Fruit fly (Drosophila melanogaster) whole organism, embryonic: ENCODE measurements around the gene Cubn.

Experiments
- Antp ChIP-seq: fragments of 200-800 bp; sonication (Bioruptor generic); optimal IDR thresholded peaks from 3 replicates; lab custom pipeline; 2016; ENCODE audit warnings: missing biosample characterization, missing genetic modification characterization
- Blimp-1 ChIP-seq: fragments of 200-800 bp; sonication (Bioruptor generic); optimal IDR thresholded peaks from 3 replicates; lab custom pipeline; 2018; ENCODE audit warnings: missing biosample characterization, missing genetic modification characterization, mild to moderate bottlenecking, moderate library complexity, missing genetic modification reagents
- CG10462 ChIP-seq: fragments of 200-800 bp; sonication (Bioruptor generic); optimal IDR thresholded peaks from 2 replicates; lab custom pipeline; 2016; ENCODE audit warnings: missing biosample characterization, missing genetic modification characterization
- CG10979 ChIP-seq: fragments of 200-800 bp; sonication (Bioruptor generic); optimal IDR thresholded peaks from 2 replicates; lab custom pipeline; 2018; ENCODE audit warnings: missing biosample characterization, mild to moderate bottlenecking, missing genetic modification characterization, moderate library complexity
- CG11560 ChIP-seq: fragments of 200-800 bp; sonication (Bioruptor generic); IDR thresholded peaks from 3 replicates; pipeline ENCODE4 v1.3.6; 2022; ENCODE audit warnings: missing biosample characterization, missing genetic modification characterization
- CG12071 ChIP-seq: fragments of 200-800 bp; sonication (Bioruptor generic); optimal IDR thresholded peaks from 3 replicates; lab custom pipeline; 2018; ENCODE audit warnings: missing biosample characterization, mild to moderate bottlenecking, missing genetic modification characterization
- CG15696 ChIP-seq: fragments of 200-800 bp; sonication (Bioruptor generic); optimal IDR thresholded peaks from 2 replicates; lab custom pipeline; 2019; ENCODE audit warnings: missing biosample characterization, mild to moderate bottlenecking, missing genetic modification characterization, moderate library complexity
- CG16813 ChIP-seq: fragments of 200-800 bp; sonication (Bioruptor generic); IDR thresholded peaks from 3 replicates; pipeline ENCODE4 v1.3.6; 2022; ENCODE audit warnings: missing biosample characterization, missing genetic modification characterization; ENCODE audit not compliant: partially characterized antibody
- CG16863 ChIP-seq: fragments of 200-800 bp; sonication (Bioruptor generic); optimal IDR thresholded peaks from 3 replicates; lab custom pipeline; 2016; ENCODE audit warnings: missing biosample characterization, missing genetic modification characterization
- CG17186 ChIP-seq: fragments of 200-800 bp; sonication (Bioruptor generic); optimal IDR thresholded peaks from 3 replicates; lab custom pipeline; 2017; ENCODE audit warnings: missing biosample characterization, missing genetic modification reagents, missing genetic modification characterization
- CG2678 ChIP-seq: fragments of 200-800 bp; sonication (Bioruptor generic); optimal IDR thresholded peaks from 3 replicates; lab custom pipeline; 2019; ENCODE audit warnings: missing biosample characterization, mild to moderate bottlenecking, missing genetic modification characterization, moderate library complexity
- CG3163 ChIP-seq: fragments of 200-800 bp; sonication (Bioruptor generic); optimal IDR thresholded peaks from 3 replicates; lab custom pipeline; 2016; ENCODE audit warnings: missing biosample characterization, missing genetic modification characterization
- CG32532 ChIP-seq: fragments of 200-800 bp; sonication (Bioruptor generic); IDR thresholded peaks from 2 replicates; pipeline ENCODE4 v1.3.6; 2022; ENCODE audit warnings: missing biosample characterization, missing genetic modification characterization
- CG34376 ChIP-seq: fragments of 200-800 bp; sonication (Bioruptor generic); optimal IDR thresholded peaks from 2 replicates; lab custom pipeline; 2018; ENCODE audit warnings: missing biosample characterization, mild to moderate bottlenecking, missing genetic modification characterization
- CG4730 ChIP-seq: fragments of 200-800 bp; sonication (Bioruptor generic); IDR thresholded peaks from 2 replicates; pipeline ENCODE4 v1.3.6; 2022; ENCODE audit warnings: missing biosample characterization, missing genetic modification characterization
- CG6272 ChIP-seq: fragments of 200-800 bp; sonication (Bioruptor generic); IDR thresholded peaks from 2 replicates; pipeline ENCODE4 v1.3.6; 2022; ENCODE audit warnings: missing biosample characterization, missing genetic modification characterization
- CG6813 ChIP-seq: fragments of 200-800 bp; sonication (Bioruptor generic); optimal IDR thresholded peaks from 2 replicates; lab custom pipeline; 2017; ENCODE audit warnings: missing biosample characterization, missing genetic modification characterization, mild to moderate bottlenecking, moderate library complexity, missing genetic modification reagents
- CG7963 ChIP-seq: fragments of 200-800 bp; sonication (Bioruptor generic); IDR thresholded peaks from 3 replicates; pipeline ENCODE4 v1.3.6; 2022; ENCODE audit warnings: missing biosample characterization, missing genetic modification characterization; ENCODE audit not compliant: partially characterized antibody
- CG8281 ChIP-seq: fragments of 200-800 bp; sonication (Bioruptor generic); optimal IDR thresholded peaks from 2 replicates; lab custom pipeline; 2018; ENCODE audit warnings: missing biosample characterization, mild to moderate bottlenecking, missing genetic modification characterization, moderate library complexity
- Dek ChIP-seq: fragments of 200-800 bp; sonication (Bioruptor generic); optimal IDR thresholded peaks from 3 replicates; lab custom pipeline; 2019; ENCODE audit warnings: missing biosample characterization, mild to moderate bottlenecking, missing genetic modification characterization, moderate library complexity
- Dp ChIP-seq: fragments of 200-800 bp; sonication (Bioruptor generic); optimal IDR thresholded peaks from 2 replicates; lab custom pipeline; 2018; ENCODE audit warnings: missing biosample characterization, mild to moderate bottlenecking, missing genetic modification characterization, moderate library complexity
- Drgx ChIP-seq: fragments of 200-800 bp; sonication (Bioruptor generic); IDR thresholded peaks from 2 replicates; pipeline ENCODE4 v1.3.6; 2022; ENCODE audit warnings: missing biosample characterization, missing genetic modification characterization
- Eip74EF ChIP-seq, 2 experiments: fragments of 200-800 bp in 1 of 2; fragments of >200 bp in 1 of 2; sonication (Bioruptor generic) in 1 of 2; optimal IDR thresholded peaks; 2 replicates each; lab custom pipeline; 2017 to 2019; ENCODE audit warnings: missing biosample characterization in 2 of 2, missing genetic modification characterization in 2 of 2, mild to moderate bottlenecking in 1 of 2, moderate library complexity in 1 of 2
- Ptx1 ChIP-seq: fragments of 200-800 bp; sonication (Bioruptor generic); IDR thresholded peaks from 2 replicates; pipeline ENCODE4 v1.3.6; 2022; ENCODE audit warnings: missing biosample characterization, missing genetic modification characterization
- Taf1 ChIP-seq: fragments of 200-800 bp; sonication (Bioruptor generic); IDR thresholded peaks from 2 replicates; pipeline ENCODE4 v1.3.6; 2022; ENCODE audit warnings: missing biosample characterization, missing genetic modification characterization
- Xbp1 ChIP-seq: fragments of 200-800 bp; sonication (Bioruptor generic); optimal IDR thresholded peaks from 3 replicates; lab custom pipeline; 2016; ENCODE audit warnings: missing biosample characterization, mild to moderate bottlenecking, missing genetic modification characterization
- ac ChIP-seq: fragments of 200-800 bp; sonication (Bioruptor generic); optimal IDR thresholded peaks from 3 replicates; lab custom pipeline; 2017; ENCODE audit warnings: missing biosample characterization, mild to moderate bottlenecking, missing genetic modification characterization
- cas ChIP-seq: fragments of 200-800 bp; sonication (Bioruptor generic); IDR thresholded peaks from 2 replicates; pipeline ENCODE4 v1.3.6; 2022; ENCODE audit warnings: missing biosample characterization, missing genetic modification characterization
- crol ChIP-seq: fragments of 200-800 bp; sonication (Bioruptor generic); IDR thresholded peaks from 2 replicates; pipeline ENCODE4 v1.3.6; 2022; ENCODE audit warnings: missing biosample characterization, missing genetic modification characterization
- dan ChIP-seq: fragments of 200-800 bp; sonication (Bioruptor generic); IDR thresholded peaks from 2 replicates; pipeline ENCODE4 v1.3.6; 2022; ENCODE audit warnings: missing biosample characterization, missing genetic modification characterization
- danr ChIP-seq: fragments of 200-800 bp; sonication (Bioruptor generic); IDR thresholded peaks from 2 replicates; pipeline ENCODE4 v1.3.6; 2022; ENCODE audit warnings: missing biosample characterization, missing genetic modification characterization
- gfzf ChIP-seq: fragments of 200-800 bp; sonication (Bioruptor generic); optimal IDR thresholded peaks from 2 replicates; lab custom pipeline; 2016; ENCODE audit warnings: missing biosample characterization, mild to moderate bottlenecking, missing genetic modification characterization, moderate library complexity
- lab ChIP-seq: fragments of 200-800 bp; sonication (Bioruptor generic); optimal IDR thresholded peaks from 3 replicates; lab custom pipeline; 2017; ENCODE audit warnings: missing biosample characterization, missing genetic modification characterization, mild to moderate bottlenecking, moderate library complexity, missing genetic modification reagents
- lilli ChIP-seq: fragments of 200-800 bp; sonication (Bioruptor generic); optimal IDR thresholded peaks from 3 replicates; lab custom pipeline; 2016; ENCODE audit warnings: missing biosample characterization, missing genetic modification characterization
- pho ChIP-seq: fragments of 200-800 bp; sonication (Bioruptor generic); optimal IDR thresholded peaks from 2 replicates; lab custom pipeline; 2016; ENCODE audit warnings: missing biosample characterization, missing genetic modification characterization
- rib ChIP-seq: fragments of 200-800 bp; sonication (Bioruptor generic); IDR thresholded peaks from 2 replicates; pipeline ENCODE4 v1.3.6; 2022; ENCODE audit warnings: missing biosample characterization, missing genetic modification characterization
- ro ChIP-seq: fragments of 200-800 bp; sonication (Bioruptor generic); IDR thresholded peaks from 2 replicates; pipeline ENCODE4 v1.3.6; 2022; ENCODE audit warnings: missing biosample characterization, missing genetic modification characterization
- run ChIP-seq: fragments of 200-800 bp; sonication (Bioruptor generic); optimal IDR thresholded peaks from 3 replicates; lab custom pipeline; 2018; ENCODE audit warnings: missing biosample characterization, mild to moderate bottlenecking, missing genetic modification characterization
- salm ChIP-seq: fragments of 200-800 bp; sonication (Bioruptor generic); optimal IDR thresholded peaks from 2 replicates; lab custom pipeline; 2018; ENCODE audit warnings: missing biosample characterization, mild to moderate bottlenecking, missing genetic modification characterization
- sd ChIP-seq: fragments of 200-800 bp; sonication (Bioruptor generic); optimal IDR thresholded peaks from 3 replicates; lab custom pipeline; 2018; ENCODE audit warnings: missing biosample characterization, mild to moderate bottlenecking, missing genetic modification characterization, moderate library complexity
- sens ChIP-seq: fragments of 200-800 bp; sonication (Bioruptor generic); peaks from one replicate; lab custom pipeline; 2016; ENCODE audit warnings: missing biosample characterization, missing genetic modification characterization
- shn ChIP-seq: fragments of 200-800 bp; sonication (Bioruptor generic); optimal IDR thresholded peaks from 3 replicates; lab custom pipeline; 2016; ENCODE audit warnings: missing biosample characterization, missing genetic modification characterization
- sr ChIP-seq: fragments of 200-800 bp; sonication (Bioruptor generic); IDR thresholded peaks from 3 replicates; pipeline ENCODE4 v1.3.6; 2022; ENCODE audit warnings: missing biosample characterization, missing genetic modification characterization
- stwl ChIP-seq: fragments of 200-800 bp; sonication (Bioruptor generic); optimal IDR thresholded peaks from 3 replicates; lab custom pipeline; 2018; ENCODE audit warnings: missing biosample characterization, mild to moderate bottlenecking, missing genetic modification characterization, moderate library complexity
- sug ChIP-seq: fragments of 200-800 bp; optimal IDR thresholded peaks from 2 replicates; lab custom pipeline; 2019; ENCODE audit warnings: missing biosample characterization, mild to moderate bottlenecking, missing genetic modification characterization, moderate library complexity
- tll ChIP-seq, 2 experiments: fragments of 200-800 bp in 1 of 2; fragments of >200 bp in 1 of 2; sonication (Bioruptor generic) in 1 of 2; optimal IDR thresholded peaks; 2 replicates each; lab custom pipeline; 2017 to 2019; ENCODE audit warnings: missing biosample characterization in 2 of 2, missing genetic modification characterization in 2 of 2, mild to moderate bottlenecking in 1 of 2, moderate library complexity in 1 of 2
- trem ChIP-seq: fragments of 200-800 bp; optimal IDR thresholded peaks from 3 replicates; lab custom pipeline; 2019; ENCODE audit warnings: missing biosample characterization, mild to moderate bottlenecking, missing genetic modification characterization, moderate library complexity
- wek ChIP-seq: fragments of 200-800 bp; sonication (Bioruptor generic); optimal IDR thresholded peaks from 3 replicates; lab custom pipeline; 2018; ENCODE audit warnings: missing biosample characterization, mild to moderate bottlenecking, missing genetic modification characterization, moderate library complexity
- zfh1 ChIP-seq: fragments of 200-800 bp; sonication (Bioruptor generic); IDR thresholded peaks from 3 replicates; pipeline ENCODE4 v1.3.6; 2022; ENCODE audit warnings: missing biosample characterization, missing genetic modification characterization

Gene Cubn

dm6 chrX:9576504-9577337 lies 5.6 kb upstream of the Cubn start (continued):
- peak; percentile 88 for TF ChIP-seq CG34376
- TF ChIP-seq CG16863 (GFP tag; lab: Kevin White, UChicago) = no peak
- TF ChIP-seq CG3163 (GFP tag; lab: Kevin White, UChicago) = no peak
- TF ChIP-seq stwl (tag; lab: Kevin White, UChicago) = no peak
- TF ChIP-seq wek = no peak
- no peak for TF ChIP-seq tll (GFP tag; optimal IDR thresholded peaks at IDR 0.05; lab: Kevin White, UChicago)
- no peak for TF ChIP-seq shn (GFP tag; lab: Kevin White, UChicago)
- TF ChIP-seq gfzf (GFP tag; lab: Kevin White, UChicago) = no peak
- no peak for TF ChIP-seq dan (GFP tag; lab: Robert Waterston, UW)
- peak in 1 of 2 experiments; percentile 47 for TF ChIP-seq Eip74EF (GFP tag; optimal IDR thresholded peaks at IDR 0.05; lab: Kevin White, UChicago)
- TF ChIP-seq CG2678 = no peak
- peak; percentile 32; the same call in 1 of the 2 replicates for TF ChIP-seq rib
- TF ChIP-seq CG11560 (tag; lab: Robert Waterston, UW) = no peak
- no peak for TF ChIP-seq CG16813 (GFP tag; lab: Robert Waterston, UW)
- 0 out of 3 replicates have a peak, but pooled peaks have one; percentile 11 for TF ChIP-seq sr (GFP tag; lab: Robert Waterston, UW)
- no peak for TF ChIP-seq ro (GFP tag; lab: Robert Waterston, UW)
- no peak for TF ChIP-seq cas (GFP tag; lab: Robert Waterston, UW)
- TF ChIP-seq sd (tag; lab: Kevin White, UChicago) = no peak
- TF ChIP-seq run = no peak
- no peak for TF ChIP-seq Drgx (GFP tag; lab: Robert Waterston, UW)
- peak; percentile 34 for TF ChIP-seq lab (GFP tag; lab: Kevin White, UChicago)
- no peak for TF ChIP-seq CG17186 (GFP tag; lab: Kevin White, UChicago)
- TF ChIP-seq Taf1 (GFP tag; lab: Robert Waterston, UW) = no peak
- TF ChIP-seq pho (GFP tag; lab: Kevin White, UChicago) = no peak
- no peak for TF ChIP-seq Xbp1 (GFP tag; lab: Kevin White, UChicago)
- no peak for TF ChIP-seq Dp
- TF ChIP-seq CG12071 = peak; percentile 5
- no peak for TF ChIP-seq Ptx1 (GFP tag; lab: Robert Waterston, UW)
- peak; percentile 44; the same call in 1 of the 2 replicates for TF ChIP-seq crol (GFP tag; lab: Robert Waterston, UW)
- TF ChIP-seq CG7963 (GFP tag; lab: Robert Waterston, UW) = no peak
- TF ChIP-seq danr (GFP tag; lab: Robert Waterston, UW) = no peak
- no peak for TF ChIP-seq CG10462
- no peak for TF ChIP-seq lilli (GFP tag; lab: Kevin White, UChicago)
- no peak for TF ChIP-seq CG6272 (GFP tag; lab: Robert Waterston, UW)
- TF ChIP-seq trem (tag; lab: Kevin White, UChicago) = no peak
- TF ChIP-seq CG10979 (tag; lab: Kevin White, UChicago) = no peak
- TF ChIP-seq salm (tag; lab: Kevin White, UChicago) = no peak
- no peak for TF ChIP-seq Dek (tag; lab: Kevin White, UChicago)
- no peak for TF ChIP-seq CG15696
- 0 out of 3 replicates have a peak, but pooled peaks have one; percentile 28 for TF ChIP-seq zfh1 (GFP tag; lab: Robert Waterston, UW)
- no peak for TF ChIP-seq CG32532 (GFP tag; lab: Robert Waterston, UW)
- peak; percentile 59 for TF ChIP-seq sens (GFP tag; lab: Kevin White, UChicago)
- peak; percentile 75 for TF ChIP-seq Blimp-1 (GFP tag; lab: Kevin White, UChicago)
- TF ChIP-seq ac (GFP tag; lab: Kevin White, UChicago) = no peak
- TF ChIP-seq CG8281 (tag; lab: Kevin White, UChicago) = no peak
- no peak for TF ChIP-seq Antp (GFP tag; lab: Kevin White, UChicago)
- TF ChIP-seq CG6813 = peak; percentile 24
- peak; percentile 82 for TF ChIP-seq sug (tag; lab: Kevin White, UChicago)
- TF ChIP-seq CG4730 (GFP tag; lab: Robert Waterston, UW) = no peak
